Worm (Caenorhabditis elegans) whole organism, L2 larva: ENCODE results near the gene C10E2.1.

Experiments
- F13H6.1 ChIP-seq: sonication (generic microtip); optimal IDR thresholded peaks from 2 replicates; lab custom pipeline; 2016; ENCODE audit warnings: missing genetic modification characterization, missing compliant biosample characterization
- alr-1 ChIP-seq: fragments of 150-350 bp; optimal IDR thresholded peaks from 2 replicates; lab custom pipeline; 2014; ENCODE audit warnings: missing biosample characterization, missing genetic modification characterization
- elt-1 ChIP-seq: fragments of 150-350 bp; optimal IDR thresholded peaks from 2 replicates; lab custom pipeline; 2014; ENCODE audit warnings: missing biosample characterization, missing genetic modification characterization
- lin-39 ChIP-seq: fragments of 150-350 bp; optimal IDR thresholded peaks from 2 replicates; lab custom pipeline; 2014; ENCODE audit warnings: missing biosample characterization, missing genetic modification reagents, missing genetic modification characterization
- nhr-12 ChIP-seq: fragments of 150-350 bp; optimal IDR thresholded peaks from 2 replicates; lab custom pipeline; 2014; ENCODE audit warnings: missing biosample characterization, missing genetic modification characterization
- snpc-4 ChIP-seq: fragments of 150-350 bp; optimal IDR thresholded peaks from 2 replicates; lab custom pipeline; 2014; ENCODE audit warnings: missing biosample characterization, missing genetic modification characterization
- zag-1 ChIP-seq: fragments of 150-350 bp; optimal IDR thresholded peaks from 2 replicates; lab custom pipeline; 2014; ENCODE audit warnings: missing biosample characterization, missing genetic modification characterization
- ztf-4 ChIP-seq: fragments of 150-350 bp; optimal IDR thresholded peaks from 2 replicates; lab custom pipeline; 2014; ENCODE audit warnings: missing biosample characterization, missing genetic modification characterization

DNA sequence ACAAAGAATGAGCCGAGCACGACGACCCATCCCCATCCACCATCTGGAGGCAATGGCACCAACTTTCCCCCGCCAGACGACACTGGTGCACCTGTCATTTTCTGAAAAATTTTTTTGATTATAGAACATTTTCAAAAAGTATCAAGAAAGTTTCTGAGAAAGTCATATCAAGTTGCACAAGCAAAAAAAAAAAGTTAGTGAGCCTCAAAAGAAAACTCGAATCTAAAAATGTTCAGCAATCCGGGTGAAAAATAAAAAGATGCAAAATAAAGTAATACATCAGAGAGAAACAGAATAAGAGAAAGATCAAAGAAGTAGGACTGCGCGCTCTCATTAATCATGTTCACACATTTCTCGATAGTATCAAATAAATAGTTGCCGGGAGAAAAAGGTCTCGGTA is 7.8 kb downstream of the C10E2.1 start, which contains the start of gene mct-6:
- TF ChIP-seq zag-1 (tag; lab: Kevin White, UChicago) (no peak), F13H6.1 (tag; lab: Kevin White, UChicago) (no peak), lin-39 (no peak), ztf-4 (tag; lab: Kevin White, UChicago) (no peak), elt-1 (no peak), snpc-4 (no peak), nhr-12 (no peak), alr-1 (no peak)
